Worm (Caenorhabditis elegans): Measurements from ENCODE around the gene lgc-23.

Gene lgc-23

DNA sequence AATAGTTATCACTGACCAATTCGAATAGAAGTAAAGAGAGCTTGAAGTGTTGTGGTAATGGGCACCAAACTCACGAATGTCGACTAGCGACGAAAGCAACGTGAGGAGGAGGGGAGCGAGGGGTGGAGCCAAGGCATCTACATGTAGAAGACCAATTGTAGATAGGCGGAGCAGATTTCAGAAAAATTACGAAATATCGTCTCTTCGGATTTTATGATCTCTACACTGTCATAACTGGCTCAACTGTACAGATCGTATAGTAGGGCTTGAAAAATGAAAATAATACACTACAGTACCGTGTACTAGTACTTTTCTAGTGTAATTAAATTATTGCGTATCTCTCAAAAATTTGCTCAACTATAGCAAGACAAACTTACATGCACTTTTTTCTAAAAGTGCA, 28.0 kb downstream of the lgc-23 start, which contains the start of gene W03G11.4:
Gene W03G11.4 (minus strand): TSS at position 101 of the 400 bp plus-strand sequence.
- TF ChIP-seq bed-3 (GFP tag; optimal IDR thresholded peaks at IDR 0.05) (no peak), M03D4.4 (tag; optimal IDR thresholded peaks at IDR 0.05) (no peak)

DNA sequence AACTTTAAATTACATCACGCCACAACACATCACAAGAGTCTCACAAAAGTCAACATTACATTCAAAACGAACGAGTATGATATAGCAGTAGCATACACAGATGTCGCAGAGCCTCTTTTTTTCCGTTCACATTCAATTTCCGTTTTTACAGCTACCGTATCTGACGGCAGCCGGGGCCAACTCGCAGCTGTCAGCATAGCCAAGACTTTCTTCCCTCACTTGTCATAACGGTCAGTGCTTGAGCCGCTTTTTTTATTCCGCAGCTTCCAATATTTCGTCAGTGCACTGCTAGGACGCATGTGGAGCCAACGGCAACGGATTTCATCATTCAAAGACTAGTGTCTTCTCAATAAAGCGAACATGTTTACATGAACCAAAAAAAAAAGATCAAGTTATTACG, 29.0 kb downstream of the lgc-23 start:
- no peak for TF ChIP-seq unc-120 (tag; optimal IDR thresholded peaks at IDR 0.05; ENCODE audit: poor library complexity, severe bottlenecking)
- no peak for TF ChIP-seq ceh-83 (GFP tag; optimal IDR thresholded peaks at IDR 0.05)
- no peak for TF ChIP-seq lsy-2 (tag; optimal IDR thresholded peaks at IDR 0.05)
- TF ChIP-seq M03D4.4 (tag; optimal IDR thresholded peaks at IDR 0.05), result no peak
- no peak for TF ChIP-seq ces-1 (GFP tag; optimal IDR thresholded peaks at IDR 0.05)
- no peak for TF ChIP-seq cnd-1 (tag; optimal IDR thresholded peaks at IDR 0.05)
- no peak for TF ChIP-seq sem-2 (GFP tag; optimal IDR thresholded peaks at IDR 0.05)
- TF ChIP-seq mab-5 (tag; optimal IDR thresholded peaks at IDR 0.05), result no peak
- no peak for TF ChIP-seq ztf-11 (tag; optimal IDR thresholded peaks at IDR 0.05)
- no peak for TF ChIP-seq ham-2 (GFP tag; optimal IDR thresholded peaks at IDR 0.05)
- TF ChIP-seq sptf-1 (tag; optimal IDR thresholded peaks at IDR 0.05), result no peak

DNA sequence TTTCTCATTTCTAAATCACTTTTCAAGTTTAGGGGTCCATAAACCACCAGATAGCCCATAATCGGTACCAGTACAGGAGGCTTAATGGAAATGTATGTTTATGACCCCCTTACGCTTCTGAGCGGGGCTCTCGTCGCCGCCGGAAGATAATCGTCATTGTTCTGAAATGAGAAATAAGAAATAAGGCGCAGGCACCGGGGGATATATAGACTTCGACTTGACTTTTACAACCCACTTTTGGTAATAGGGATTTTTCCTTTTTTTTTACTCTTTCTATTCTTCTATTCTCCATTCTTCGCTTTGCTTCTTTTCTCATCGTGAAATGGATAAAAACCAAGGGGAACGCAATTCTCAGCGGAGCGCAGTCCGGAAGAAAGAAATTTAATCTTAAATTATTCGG, 30.2 kb downstream of the lgc-23 start:
- TF ChIP-seq mab-5 (tag; optimal IDR thresholded peaks at IDR 0.05) (no peak), mls-2 (tag; optimal IDR thresholded peaks at IDR 0.05) (no peak), tbx-8 (GFP tag; optimal IDR thresholded peaks at IDR 0.05) (no peak), mep-1 (tag; optimal IDR thresholded peaks at IDR 0.05) (no peak), blmp-1 (tag; optimal IDR thresholded peaks at IDR 0.05) (no peak), ceh-39 (tag; optimal IDR thresholded peaks at IDR 0.05) (no peak), ztf-11 (tag; optimal IDR thresholded peaks at IDR 0.05) (no peak), elt-3 (tag; optimal IDR thresholded peaks at IDR 0.05) (no peak), nhr-2 (tag; optimal IDR thresholded peaks at IDR 0.05) (no peak), zip-8 (tag; optimal IDR thresholded peaks at IDR 0.05) (no peak), nhr-28 (tag; optimal IDR thresholded peaks at IDR 0.05) (no peak), lin-32 (GFP tag; optimal IDR thresholded peaks at IDR 0.05) (no peak), bed-3 (GFP tag; optimal IDR thresholded peaks at IDR 0.05) (no peak), hlh-1 (tag; optimal IDR thresholded peaks at IDR 0.05) (no peak)

DNA sequence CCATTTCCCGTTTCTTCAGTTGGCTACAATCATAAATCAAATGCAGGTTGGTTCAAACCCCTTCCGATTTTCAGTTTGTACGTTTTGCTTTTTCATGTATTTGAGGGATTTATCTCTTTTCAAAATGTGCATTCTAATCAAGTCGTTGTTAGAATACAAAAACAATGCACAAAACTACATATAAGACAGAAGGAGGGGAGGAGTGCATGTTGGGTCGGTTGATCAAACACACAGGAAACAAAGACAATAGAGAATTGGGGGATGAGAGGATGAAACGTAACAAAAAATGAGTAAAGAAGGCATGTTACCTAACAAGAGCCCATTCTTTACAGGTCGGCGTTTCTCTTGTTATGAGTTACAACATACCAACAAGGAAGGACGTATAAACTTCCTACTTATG, 33.0 kb downstream of the lgc-23 start:
- TF ChIP-seq snpc-4 (tag; optimal IDR thresholded peaks at IDR 0.05) (no peak), lin-32 (GFP tag; optimal IDR thresholded peaks at IDR 0.05) (no peak), ceh-43 (GFP tag; optimal IDR thresholded peaks at IDR 0.05) (no peak), nhr-76 (tag; optimal IDR thresholded peaks at IDR 0.05) (no peak), mab-5 (tag; optimal IDR thresholded peaks at IDR 0.05) (no peak), nhr-28 (tag; optimal IDR thresholded peaks at IDR 0.05) (no peak), nhr-2 (tag; optimal IDR thresholded peaks at IDR 0.05) (no peak), ces-1 (GFP tag; optimal IDR thresholded peaks at IDR 0.05) (no peak), M03D4.4 (tag; optimal IDR thresholded peaks at IDR 0.05) (no peak), hlh-1 (tag; optimal IDR thresholded peaks at IDR 0.05) (no peak), drap-1 (GFP tag; optimal IDR thresholded peaks at IDR 0.05) (no peak), elt-1 (tag; optimal IDR thresholded peaks at IDR 0.05; ENCODE audit: borderline replicate concordance, insufficient read depth) (no peak), bed-3 (GFP tag; optimal IDR thresholded peaks at IDR 0.05) (no peak), nhr-12 (tag; optimal IDR thresholded peaks at IDR 0.05) (no peak), flh-1 (GFP tag; optimal IDR thresholded peaks at IDR 0.05) (no peak), mls-2 (tag; optimal IDR thresholded peaks at IDR 0.05) (no peak), pha-4 (tag; optimal IDR thresholded peaks at IDR 0.05) (no peak), lin-13 (tag; optimal IDR thresholded peaks at IDR 0.05) (no peak), tbx-8 (GFP tag; optimal IDR thresholded peaks at IDR 0.05) (no peak)

DNA sequence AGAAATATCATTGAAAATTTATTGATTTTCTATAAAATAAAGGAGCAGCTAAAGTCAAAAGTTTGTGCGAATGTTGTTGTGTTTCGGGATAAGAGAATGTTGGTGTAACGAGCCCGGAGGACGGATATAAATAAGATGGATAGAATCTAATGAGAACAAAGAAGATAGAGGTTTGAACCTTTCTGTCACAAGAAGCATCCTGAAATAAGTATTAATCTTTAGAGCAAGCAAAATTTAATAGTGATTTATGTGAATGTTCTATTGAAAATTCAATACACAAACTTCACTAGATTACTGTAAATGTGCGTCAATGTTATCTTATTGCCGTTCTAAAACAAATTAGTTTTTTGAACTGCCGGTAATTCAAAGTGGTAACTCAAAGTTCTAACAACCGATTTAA, 38.7 kb downstream of the lgc-23 start, which contains the start of gene W03G11.3:
Gene W03G11.3 (minus strand): TSS at position 101 of the 400 bp plus-strand sequence.
- no peak for TF ChIP-seq cnd-1 (tag; optimal IDR thresholded peaks at IDR 0.05)
- no peak for TF ChIP-seq nhr-2 (tag; optimal IDR thresholded peaks at IDR 0.05)
- no peak for TF ChIP-seq hlh-1 (tag; optimal IDR thresholded peaks at IDR 0.05)
- no peak for TF ChIP-seq nhr-12 (tag; optimal IDR thresholded peaks at IDR 0.05)
- no peak for TF ChIP-seq lin-32 (GFP tag; optimal IDR thresholded peaks at IDR 0.05)
- TF ChIP-seq ces-1 (GFP tag; optimal IDR thresholded peaks at IDR 0.05), result no peak
- TF ChIP-seq unc-120 (tag; optimal IDR thresholded peaks at IDR 0.05; ENCODE audit: poor library complexity, severe bottlenecking), result no peak
- no peak for TF ChIP-seq elt-3 (tag; optimal IDR thresholded peaks at IDR 0.05)
- TF ChIP-seq nhr-76 (tag; optimal IDR thresholded peaks at IDR 0.05), result no peak
- no peak for TF ChIP-seq pha-4 (tag; optimal IDR thresholded peaks at IDR 0.05)
- no peak for TF ChIP-seq ztf-11 (tag; optimal IDR thresholded peaks at IDR 0.05)
- no peak for TF ChIP-seq unc-39 (tag; optimal IDR thresholded peaks at IDR 0.05)
- no peak for TF ChIP-seq sem-2 (GFP tag; optimal IDR thresholded peaks at IDR 0.05)
- no peak for TF ChIP-seq tbx-8 (GFP tag; optimal IDR thresholded peaks at IDR 0.05)
- TF ChIP-seq drap-1 (GFP tag; optimal IDR thresholded peaks at IDR 0.05), result no peak
- TF ChIP-seq zip-8 (tag; optimal IDR thresholded peaks at IDR 0.05), result no peak
- no peak for TF ChIP-seq lsy-2 (tag; optimal IDR thresholded peaks at IDR 0.05)

All from whole organism, mixed stage, embryonic.